Fruit fly (Drosophila melanogaster): Measurements from ENCODE around the gene CG17121.

DNA sequence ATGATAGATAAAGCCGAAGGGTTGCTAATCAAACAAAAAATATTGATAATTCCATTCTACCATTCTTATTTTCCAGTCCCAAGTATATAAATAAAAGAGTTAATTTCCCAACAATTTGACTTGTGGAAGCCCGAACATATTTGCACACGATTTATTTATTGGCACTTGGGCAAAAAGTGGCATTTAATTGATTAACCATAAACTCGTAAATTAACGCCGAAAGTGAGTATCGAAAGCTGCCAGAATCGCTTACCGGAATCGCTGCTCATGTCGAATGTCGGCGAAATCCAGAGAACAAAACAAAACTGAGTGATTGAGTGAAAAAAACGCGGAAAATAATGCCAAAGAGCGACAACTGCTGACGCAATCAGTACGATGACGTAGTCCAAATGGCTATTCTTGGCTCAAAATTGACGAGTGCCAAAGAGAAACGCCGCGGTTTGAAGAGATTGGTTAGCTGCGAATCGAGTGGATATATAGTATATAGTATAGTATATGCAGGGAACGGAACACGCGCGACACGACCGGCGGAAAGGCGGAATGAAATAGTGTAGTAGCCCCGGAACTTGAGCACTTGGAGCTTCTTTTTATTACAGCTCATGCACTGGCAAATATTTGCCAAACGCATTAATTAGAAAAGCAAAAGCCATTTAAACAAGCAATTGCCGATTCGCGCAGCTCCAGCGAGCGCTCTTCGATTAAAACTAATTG, 49.9 kb downstream of the CG17121 start, which contains the start of gene Nha2:
- no peak for TF ChIP-seq Lpt (GFP tag; optimal IDR thresholded peaks at IDR 0.05)
- TF ChIP-seq CG34406 (GFP tag; optimal IDR thresholded peaks at IDR 0.05) = no peak
- no peak for TF ChIP-seq Met (GFP tag; optimal IDR thresholded peaks at IDR 0.05)
- TF ChIP-seq CG3919 (GFP tag; optimal IDR thresholded peaks at IDR 0.05) = no peak
- no peak for TF ChIP-seq Gug (GFP tag; IDR thresholded peaks at IDR 0.05)
- TF ChIP-seq CG8119 (GFP tag; IDR thresholded peaks at IDR 0.05) = no peak
- no peak for TF ChIP-seq CG6854 (GFP tag; optimal IDR thresholded peaks at IDR 0.05)
- TF ChIP-seq Blimp-1 (GFP tag; optimal IDR thresholded peaks at IDR 0.05) = no peak

Data from whole organism, prepupa.